Fruit fly (Drosophila melanogaster) whole organism, prepupa: ENCODE results near the gene Larp4B.

Experiments used
- Blimp-1 ChIP-seq: fragments of 200-800 bp; sonication (Bioruptor generic); optimal IDR thresholded peaks from 3 replicates; lab custom pipeline; 2017; ENCODE audit warnings: missing biosample characterization, missing genetic modification characterization, mild to moderate bottlenecking, moderate library complexity, missing genetic modification reagents
- CG10631 ChIP-seq: fragments of 200-800 bp; sonication (Bioruptor generic); optimal IDR thresholded peaks from 2 replicates; lab custom pipeline; 2016; ENCODE audit warnings: missing biosample characterization, missing genetic modification characterization
- CG11294 ChIP-seq: fragments of 200-800 bp; sonication (Bioruptor generic); IDR thresholded peaks from 2 replicates; pipeline ENCODE4 v1.3.6; 2022; ENCODE audit warnings: missing biosample characterization, missing genetic modification characterization
- CG11902 ChIP-seq: fragments of 200-800 bp; sonication (Bioruptor generic); optimal IDR thresholded peaks from 3 replicates; lab custom pipeline; 2016; ENCODE audit warnings: missing biosample characterization, missing genetic modification characterization
- CG1621 ChIP-seq: fragments of 200-800 bp; sonication (Bioruptor generic); optimal IDR thresholded peaks from 3 replicates; lab custom pipeline; 2018; ENCODE audit warnings: missing biosample characterization, mild to moderate bottlenecking, missing genetic modification characterization
- CG16779 ChIP-seq: fragments of 200-800 bp; sonication (Bioruptor generic); optimal IDR thresholded peaks from 3 replicates; lab custom pipeline; 2017; ENCODE audit warnings: missing biosample characterization, mild to moderate bottlenecking, missing genetic modification characterization
- CG3032 ChIP-seq: fragments of 200-800 bp; optimal IDR thresholded peaks from 2 replicates; lab custom pipeline; 2019; ENCODE audit warnings: missing biosample characterization, mild to moderate bottlenecking, missing genetic modification characterization, moderate library complexity
- CG3919 ChIP-seq: fragments of 200-800 bp; sonication (Bioruptor generic); optimal IDR thresholded peaks from 3 replicates; lab custom pipeline; 2016; ENCODE audit warnings: missing biosample characterization, missing genetic modification characterization
- CG4318 ChIP-seq: fragments of 200-800 bp; sonication (Bioruptor generic); optimal IDR thresholded peaks from 3 replicates; lab custom pipeline; 2017; ENCODE audit warnings: missing biosample characterization, mild to moderate bottlenecking, missing genetic modification characterization
- CG6163 ChIP-seq: fragments of 200-800 bp; sonication (Bioruptor generic); IDR thresholded peaks from 3 replicates; pipeline ENCODE4 v1.3.6; 2022; ENCODE audit warnings: missing biosample characterization, missing genetic modification characterization
- CG6276 ChIP-seq: fragments of 200-800 bp; sonication (Bioruptor generic); optimal IDR thresholded peaks from 2 replicates; lab custom pipeline; 2017; ENCODE audit warnings: missing biosample characterization, mild to moderate bottlenecking, missing genetic modification characterization
- CG6792 ChIP-seq: fragments of 200-800 bp; sonication (Bioruptor generic); optimal IDR thresholded peaks from 3 replicates; lab custom pipeline; 2016; ENCODE audit warnings: missing biosample characterization, missing genetic modification characterization
- CG6808 ChIP-seq: fragments of 200-800 bp; sonication (Bioruptor generic); optimal IDR thresholded peaks from 3 replicates; lab custom pipeline; 2017; ENCODE audit warnings: missing biosample characterization, missing genetic modification characterization, mild to moderate bottlenecking, moderate library complexity, missing genetic modification reagents
- CG7368 ChIP-seq: fragments of 200-800 bp; sonication (Bioruptor generic); optimal IDR thresholded peaks from 3 replicates; lab custom pipeline; 2016; ENCODE audit warnings: missing biosample characterization, missing genetic modification characterization
- CG8119 ChIP-seq: fragments of 200-800 bp; sonication (Bioruptor generic); IDR thresholded peaks from 3 replicates; pipeline ENCODE4 v1.3.6; 2022; ENCODE audit warnings: missing biosample characterization, missing genetic modification characterization
- CG8319 ChIP-seq: fragments of 200-800 bp; sonication (Bioruptor generic); optimal IDR thresholded peaks from 3 replicates; lab custom pipeline; 2016; ENCODE audit warnings: missing biosample characterization, missing genetic modification characterization
- CG8632 ChIP-seq: fragments of 200-800 bp; sonication (Bioruptor generic); optimal IDR thresholded peaks from 3 replicates; lab custom pipeline; 2016; ENCODE audit warnings: missing biosample characterization, missing genetic modification characterization
- CG9139 ChIP-seq: fragments of 200-800 bp; sonication (Bioruptor generic); optimal IDR thresholded peaks from 3 replicates; lab custom pipeline; 2017; ENCODE audit warnings: missing biosample characterization, mild to moderate bottlenecking, missing genetic modification characterization
- Eip75B ChIP-seq: fragments of 200-800 bp; sonication (Bioruptor generic); optimal IDR thresholded peaks from 3 replicates; lab custom pipeline; 2016; ENCODE audit warnings: missing biosample characterization, missing genetic modification characterization
- Eip78C ChIP-seq: fragments of 200-800 bp; sonication (Bioruptor generic); peaks from one replicate; lab custom pipeline; 2016; ENCODE audit warnings: missing biosample characterization, missing genetic modification characterization
- Eip93F ChIP-seq: fragments of 200-800 bp; sonication (Bioruptor generic); optimal IDR thresholded peaks from 2 replicates; lab custom pipeline; 2016; ENCODE audit warnings: missing biosample characterization, mild to moderate bottlenecking, missing genetic modification characterization
- Ets21C ChIP-seq: fragments of 200-800 bp; sonication (Bioruptor generic); optimal IDR thresholded peaks from 3 replicates; lab custom pipeline; 2016; ENCODE audit warnings: missing biosample characterization, missing genetic modification characterization
- Ets96B ChIP-seq: fragments of 200-800 bp; optimal IDR thresholded peaks from 2 replicates; lab custom pipeline; 2019; ENCODE audit warnings: missing biosample characterization, mild to moderate bottlenecking, missing genetic modification characterization, moderate library complexity
- Gug ChIP-seq: fragments of 200-800 bp; sonication (Bioruptor generic); IDR thresholded peaks from 2 replicates; pipeline ENCODE4 v1.3.6; 2022; ENCODE audit warnings: missing biosample characterization, missing genetic modification characterization
- Hr39 ChIP-seq: fragments of 200-800 bp; sonication (Bioruptor generic); optimal IDR thresholded peaks from 2 replicates; lab custom pipeline; 2016; ENCODE audit warnings: missing biosample characterization, missing genetic modification characterization
- Hr4 ChIP-seq: fragments of 200-800 bp; sonication (Bioruptor generic); optimal IDR thresholded peaks from 3 replicates; lab custom pipeline; 2016; ENCODE audit warnings: missing biosample characterization, missing genetic modification characterization
- Lpt ChIP-seq: fragments of 200-800 bp; sonication (Bioruptor generic); optimal IDR thresholded peaks from 3 replicates; lab custom pipeline; 2016; ENCODE audit warnings: missing biosample characterization, missing genetic modification characterization
- Met ChIP-seq: fragments of 200-800 bp; sonication (Bioruptor generic); optimal IDR thresholded peaks from 3 replicates; lab custom pipeline; 2016; ENCODE audit warnings: missing biosample characterization, missing genetic modification characterization
- OdsH ChIP-seq: fragments of 200-800 bp; sonication (Bioruptor generic); optimal IDR thresholded peaks from 3 replicates; lab custom pipeline; 2016; ENCODE audit warnings: missing biosample characterization, missing genetic modification characterization
- Sox102F ChIP-seq: fragments of 200-800 bp; sonication (Bioruptor generic); optimal IDR thresholded peaks from 2 replicates; lab custom pipeline; 2016; ENCODE audit warnings: missing biosample characterization, mild to moderate bottlenecking, missing genetic modification characterization
- Sox14 ChIP-seq: fragments of 200-800 bp; sonication (Bioruptor generic); optimal IDR thresholded peaks from 3 replicates; lab custom pipeline; 2016; ENCODE audit warnings: missing biosample characterization, missing genetic modification characterization
- Sox15 ChIP-seq: fragments of 200-800 bp; sonication (Bioruptor generic); optimal IDR thresholded peaks from 3 replicates; lab custom pipeline; 2016; ENCODE audit warnings: missing biosample characterization, missing genetic modification characterization
- achi ChIP-seq: fragments of 200-800 bp; sonication (Bioruptor generic); optimal IDR thresholded peaks from 3 replicates; lab custom pipeline; 2016; ENCODE audit warnings: missing biosample characterization, missing genetic modification characterization
- acj6 ChIP-seq: fragments of 200-800 bp; sonication (Bioruptor generic); optimal IDR thresholded peaks from 3 replicates; lab custom pipeline; 2016; ENCODE audit warnings: missing biosample characterization, missing genetic modification characterization
- dsx ChIP-seq: fragments of 200-800 bp; optimal IDR thresholded peaks from 3 replicates; lab custom pipeline; 2019; ENCODE audit warnings: missing biosample characterization, mild to moderate bottlenecking, missing genetic modification characterization, moderate library complexity; ENCODE audit not compliant: poor library complexity, severe bottlenecking
- eg ChIP-seq: fragments of 200-800 bp; sonication (Bioruptor generic); IDR thresholded peaks from 3 replicates; pipeline ENCODE4 v1.3.6; 2022; ENCODE audit warnings: missing biosample characterization, missing genetic modification characterization
- esn ChIP-seq: fragments of 200-800 bp; sonication (Bioruptor generic); optimal IDR thresholded peaks from 2 replicates; lab custom pipeline; 2016; ENCODE audit warnings: missing biosample characterization, mild to moderate bottlenecking, missing genetic modification characterization, moderate library complexity
- fd85E ChIP-seq: fragments of 200-800 bp; sonication (Bioruptor generic); optimal IDR thresholded peaks from 3 replicates; lab custom pipeline; 2016; ENCODE audit warnings: missing biosample characterization, missing genetic modification characterization
- fkh ChIP-seq: fragments of 200-800 bp; sonication (Bioruptor generic); optimal IDR thresholded peaks from 3 replicates; lab custom pipeline; 2017; ENCODE audit warnings: missing biosample characterization, mild to moderate bottlenecking, missing genetic modification characterization, moderate library complexity
- net ChIP-seq: fragments of 200-800 bp; sonication (Bioruptor generic); optimal IDR thresholded peaks from 3 replicates; lab custom pipeline; 2016; ENCODE audit warnings: missing biosample characterization, missing genetic modification characterization
- pdm3 ChIP-seq: fragments of 200-800 bp; sonication (Bioruptor generic); optimal IDR thresholded peaks from 3 replicates; lab custom pipeline; 2016; ENCODE audit warnings: missing biosample characterization, missing genetic modification characterization
- salr ChIP-seq, 2 experiments: fragments of 200-800 bp; sonication (Bioruptor generic); optimal IDR thresholded peaks; 3 replicates each; lab custom pipeline; 2016 to 2018; ENCODE audit warnings: missing biosample characterization in 2 of 2, missing genetic modification characterization in 2 of 2, mild to moderate bottlenecking in 1 of 2
- spab ChIP-seq: fragments of 200-800 bp; sonication (Bioruptor generic); optimal IDR thresholded peaks from 2 replicates; lab custom pipeline; 2017; ENCODE audit warnings: missing biosample characterization, mild to moderate bottlenecking, missing genetic modification characterization, missing genetic modification reagents
- ss ChIP-seq, 2 experiments: fragments of 200-800 bp; sonication (Bioruptor generic); optimal IDR thresholded peaks; 2 replicates in 1 of 2; 3 replicates in 1 of 2; lab custom pipeline; 2017 to 2018; ENCODE audit warnings: mild to moderate bottlenecking in 2 of 2, missing biosample characterization in 2 of 2, missing genetic modification characterization in 2 of 2, moderate library complexity in 1 of 2
- topi ChIP-seq: fragments of 200-800 bp; sonication (Bioruptor generic); optimal IDR thresholded peaks from 3 replicates; lab custom pipeline; 2016; ENCODE audit warnings: missing biosample characterization, missing genetic modification characterization
- vri ChIP-seq: fragments of 200-800 bp; sonication (Bioruptor generic); optimal IDR thresholded peaks from 3 replicates; lab custom pipeline; 2016; ENCODE audit warnings: missing biosample characterization, mild to moderate bottlenecking, missing genetic modification characterization

The Larp4B gene

dm6 chr3L:3276930-3277329 lies 52.3 kb downstream of the Larp4B start:
- TF ChIP-seq CG11294: no peak
- TF ChIP-seq Gug (GFP tag; lab: Robert Waterston, UW): no peak
- peak; percentile 9 for TF ChIP-seq Eip78C (GFP tag; lab: Kevin White, UChicago)

- TF ChIP-seq Eip78C (GFP tag; lab: Kevin White, UChicago) (peak; percentile 59), Lpt (GFP tag; lab: Kevin White, UChicago) (no peak), dsx (no peak), CG9139 (GFP tag; lab: Kevin White, UChicago) (no peak), fkh (GFP tag; lab: Kevin White, UChicago) (no peak), CG3032 (no peak), CG6792 (GFP tag; lab: Kevin White, UChicago) (no peak), net (GFP tag; lab: Kevin White, UChicago) (no peak), Sox15 (GFP tag; lab: Kevin White, UChicago) (no peak), Met (GFP tag; lab: Kevin White, UChicago) (no peak), spab (GFP tag; lab: Kevin White, UChicago) (no peak), Ets96B (no peak), CG8319 (GFP tag; lab: Kevin White, UChicago) (no peak), CG6163 (GFP tag; lab: Robert Waterston, UW) (no peak), Sox102F (GFP tag; lab: Kevin White, UChicago) (peak; percentile 10)
Measured at dm6 chr3L:3279930-3280329, 55.3 kb downstream of the Larp4B start, which contains the start of gene CG12017. TSS of gene CG12017 (plus strand) at chr3L:3280239.

DNA sequence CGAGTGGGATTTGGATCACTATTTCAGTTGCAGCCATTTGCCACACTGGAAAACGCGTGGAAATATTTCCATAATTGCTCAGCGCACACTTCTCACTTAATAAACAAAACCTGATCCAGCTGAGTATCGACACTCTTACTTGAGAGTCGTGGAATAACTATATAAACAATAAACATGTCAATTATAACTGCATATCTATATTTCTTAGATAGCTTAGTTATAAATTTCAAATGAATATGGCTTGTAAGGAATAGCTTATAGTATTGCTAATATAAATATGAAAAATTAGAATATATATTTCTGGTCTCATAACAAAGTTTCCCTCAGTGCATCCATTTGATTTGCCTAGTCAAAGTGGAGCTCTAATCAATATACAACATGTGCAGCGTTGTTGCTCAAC lies 58.6 kb downstream of the Larp4B start:
- TF ChIP-seq Sox14 (GFP tag; lab: Kevin White, UChicago) (no peak), CG9139 (GFP tag; lab: Kevin White, UChicago) (no peak), CG8319 (GFP tag; lab: Kevin White, UChicago) (no peak), Ets96B (no peak), CG11294 (no peak), CG7368 (GFP tag; lab: Kevin White, UChicago) (no peak), OdsH (peak; percentile 23), CG8119 (GFP tag; lab: Robert Waterston, UW) (peak; percentile 69), CG11902 (no peak), achi (GFP tag; lab: Kevin White, UChicago) (no peak), fkh (GFP tag; lab: Kevin White, UChicago) (no peak), CG10631 (GFP tag; lab: Kevin White, UChicago) (no peak), Eip93F (no peak), Sox102F (GFP tag; lab: Kevin White, UChicago) (no peak), spab (GFP tag; lab: Kevin White, UChicago) (no peak), Gug (GFP tag; lab: Robert Waterston, UW) (no peak), fd85E (GFP tag; lab: Kevin White, UChicago) (no peak), Eip75B (GFP tag; lab: Kevin White, UChicago) (no peak), Eip78C (GFP tag; lab: Kevin White, UChicago) (peak; percentile 43), Hr39 (no peak), salr (GFP tag; optimal IDR thresholded peaks at IDR 0.05; lab: Kevin White, UChicago) (peak in 1 of 2 experiments; percentile 16), CG3032 (no peak), Blimp-1 (GFP tag; lab: Kevin White, UChicago) (no peak), Hr4 (GFP tag; lab: Kevin White, UChicago) (peak; percentile 71), CG6163 (GFP tag; lab: Robert Waterston, UW) (no peak), esn (GFP tag; lab: Kevin White, UChicago) (no peak), ss (GFP tag; optimal IDR thresholded peaks at IDR 0.05; lab: Kevin White, UChicago) (no peak), CG16779 (tag; lab: Kevin White, UChicago) (no peak), CG1621 (no peak), Ets21C (no peak), eg (GFP tag; lab: Robert Waterston, UW) (peak; percentile 41; the same call in 1 of the 3 replicates), CG3919 (no peak), pdm3 (peak; percentile 4), CG4318 (peak; percentile 40), Sox15 (GFP tag; lab: Kevin White, UChicago) (no peak), Met (GFP tag; lab: Kevin White, UChicago) (no peak), CG6276 (GFP tag; lab: Kevin White, UChicago) (no peak), acj6 (no peak), CG6808 (no peak), topi (GFP tag; lab: Kevin White, UChicago) (no peak), CG8632 (GFP tag; lab: Kevin White, UChicago) (no peak), vri (no peak)
